Worm (Caenorhabditis elegans): Measurements from ENCODE around the gene F40G9.15.

Gene F40G9.15

ce11 chrIII:230129-230528, 47.9 kb downstream of the F40G9.15 start, which contains the start of gene hpo-38:
TSS of gene hpo-38 (plus strand) at chrIII:230429.
- TF ChIP-seq sma-3 (GFP tag; optimal IDR thresholded peaks at IDR 0.05), result no peak
- no peak for TF ChIP-seq nhr-129 (tag; optimal IDR thresholded peaks at IDR 0.05)

All from whole organism, L2 larva.